Fruit fly (Drosophila melanogaster): ENCODE data around the gene pigs.

dm6 chrX:6612509-6612908 is 12.6 kb downstream of the pigs start:
- TF ChIP-seq Myc (optimal IDR thresholded peaks at IDR 0.05) (no peak), Sin3A (optimal IDR thresholded peaks at IDR 0.05) (no peak), insv (optimal IDR thresholded peaks at IDR 0.05) (no peak), h (optimal IDR thresholded peaks at IDR 0.05) (no peak)

Data from Kc167 (cell line).